Fruit fly (Drosophila melanogaster) whole organism, embryonic: ENCODE measurements around the gene wap.

Experiments
- ATbp ChIP-seq: fragments of 200-800 bp; sonication (Bioruptor generic); optimal IDR thresholded peaks from 2 replicates; lab custom pipeline; 2017; ENCODE audit warnings: missing biosample characterization, mild to moderate bottlenecking, missing genetic modification characterization, missing genetic modification reagents
- Ada2b ChIP-seq: fragments of 200-800 bp; sonication (Bioruptor generic); IDR thresholded peaks from 2 replicates; pipeline ENCODE4 v1.3.6; 2022; ENCODE audit warnings: missing biosample characterization, missing genetic modification characterization
- Atf3 ChIP-seq: fragments of 200-800 bp; sonication (Bioruptor generic); optimal IDR thresholded peaks from 3 replicates; lab custom pipeline; 2016; ENCODE audit warnings: missing biosample characterization, missing genetic modification characterization
- Blimp-1 ChIP-seq: fragments of 200-800 bp; sonication (Bioruptor generic); optimal IDR thresholded peaks from 3 replicates; lab custom pipeline; 2018; ENCODE audit warnings: missing biosample characterization, missing genetic modification characterization, mild to moderate bottlenecking, moderate library complexity, missing genetic modification reagents
- C15 ChIP-seq: fragments of 200-800 bp; sonication (Bioruptor generic); IDR thresholded peaks from 3 replicates; pipeline ENCODE4 v1.3.6; 2022; ENCODE audit warnings: missing biosample characterization, missing genetic modification characterization
- CG13287 ChIP-seq: fragments of 200-800 bp; sonication (Bioruptor generic); IDR thresholded peaks from 2 replicates; pipeline ENCODE4 v1.3.6; 2022; ENCODE audit warnings: missing biosample characterization, missing genetic modification characterization; ENCODE audit not compliant: partially characterized antibody
- CG14860 ChIP-seq: fragments of 200-800 bp; sonication (Bioruptor generic); IDR thresholded peaks from 3 replicates; pipeline ENCODE4 v1.3.6; 2022; ENCODE audit warnings: missing biosample characterization, missing genetic modification characterization; ENCODE audit not compliant: partially characterized antibody
- CG17829 ChIP-seq: fragments of 200-800 bp; optimal IDR thresholded peaks from 2 replicates; lab custom pipeline; 2019; ENCODE audit warnings: missing biosample characterization, mild to moderate bottlenecking, missing genetic modification characterization, moderate library complexity
- CG1792 ChIP-seq: fragments of 200-800 bp; sonication (Bioruptor generic); optimal IDR thresholded peaks from 2 replicates; lab custom pipeline; 2016; ENCODE audit warnings: missing biosample characterization, missing genetic modification characterization
- CG3163 ChIP-seq: fragments of 200-800 bp; sonication (Bioruptor generic); optimal IDR thresholded peaks from 3 replicates; lab custom pipeline; 2016; ENCODE audit warnings: missing biosample characterization, missing genetic modification characterization
- CG34422 ChIP-seq: fragments of 200-800 bp; sonication (Bioruptor generic); IDR thresholded peaks from 3 replicates; pipeline ENCODE4 v1.3.6; 2022; ENCODE audit warnings: missing biosample characterization, missing genetic modification characterization
- CG4707 ChIP-seq: fragments of 200-800 bp; sonication (Bioruptor generic); optimal IDR thresholded peaks from 2 replicates; lab custom pipeline; 2018; ENCODE audit warnings: missing biosample characterization, mild to moderate bottlenecking, missing genetic modification characterization, moderate library complexity
- CG7357 ChIP-seq: fragments of 200-800 bp; sonication (Bioruptor generic); IDR thresholded peaks from 3 replicates; pipeline ENCODE4 v1.3.6; 2022; ENCODE audit warnings: missing biosample characterization, missing genetic modification characterization
- CG8478 ChIP-seq: fragments of >200 bp; optimal IDR thresholded peaks from 2 replicates; lab custom pipeline; 2018
- CG8765 ChIP-seq: fragments of 200-800 bp; sonication (Bioruptor generic); IDR thresholded peaks from 2 replicates; pipeline ENCODE4 v1.3.6; 2022; ENCODE audit warnings: missing biosample characterization, missing genetic modification characterization
- CG9437 ChIP-seq: fragments of 200-800 bp; sonication (Bioruptor generic); optimal IDR thresholded peaks from 2 replicates; lab custom pipeline; 2018; ENCODE audit warnings: missing biosample characterization, mild to moderate bottlenecking, missing genetic modification characterization
- CG9609 ChIP-seq: fragments of 200-800 bp; sonication (Bioruptor generic); optimal IDR thresholded peaks from 3 replicates; lab custom pipeline; 2016; ENCODE audit warnings: missing biosample characterization, missing genetic modification characterization
- Elba2 ChIP-seq: fragments of 200-800 bp; sonication (Bioruptor generic); optimal IDR thresholded peaks from 3 replicates; lab custom pipeline; 2016; ENCODE audit warnings: missing biosample characterization, missing genetic modification characterization
- Ets97D ChIP-seq: fragments of 200-800 bp; sonication (Bioruptor generic); optimal IDR thresholded peaks from 3 replicates; lab custom pipeline; 2016; ENCODE audit warnings: missing biosample characterization, missing genetic modification characterization
- Fer3 ChIP-seq: fragments of 200-800 bp; sonication (Bioruptor generic); optimal IDR thresholded peaks from 2 replicates; lab custom pipeline; 2018; ENCODE audit warnings: missing biosample characterization, mild to moderate bottlenecking, missing genetic modification characterization, moderate library complexity
- HLH4C ChIP-seq: fragments of 200-800 bp; sonication (Bioruptor generic); IDR thresholded peaks from 3 replicates; pipeline ENCODE4 v1.3.6; 2022; ENCODE audit warnings: missing biosample characterization, missing genetic modification characterization; ENCODE audit not compliant: partially characterized antibody
- HmgZ ChIP-seq: fragments of 200-800 bp; sonication (Bioruptor generic); optimal IDR thresholded peaks from 2 replicates; lab custom pipeline; 2018; ENCODE audit warnings: missing biosample characterization, mild to moderate bottlenecking, missing genetic modification characterization
- Mes4 ChIP-seq: fragments of 200-800 bp; sonication (Bioruptor generic); optimal IDR thresholded peaks from 2 replicates; lab custom pipeline; 2016; ENCODE audit warnings: missing biosample characterization, missing genetic modification characterization
- NFAT ChIP-seq: fragments of 200-800 bp; sonication (Bioruptor generic); IDR thresholded peaks from 2 replicates; pipeline ENCODE4 v1.3.6; 2022; ENCODE audit warnings: missing biosample characterization, missing genetic modification characterization
- Optix ChIP-seq: fragments of 200-800 bp; sonication (Bioruptor generic); IDR thresholded peaks from 3 replicates; pipeline ENCODE4 v1.3.6; 2022; ENCODE audit warnings: missing biosample characterization, missing genetic modification characterization
- Ptx1 ChIP-seq: fragments of 200-800 bp; sonication (Bioruptor generic); IDR thresholded peaks from 2 replicates; pipeline ENCODE4 v1.3.6; 2022; ENCODE audit warnings: missing biosample characterization, missing genetic modification characterization
- Scr ChIP-seq: fragments of 200-800 bp; sonication (Bioruptor generic); IDR thresholded peaks from 2 replicates; pipeline ENCODE4 v1.3.6; 2022; ENCODE audit warnings: missing biosample characterization, missing genetic modification characterization; ENCODE audit not compliant: partially characterized antibody
- Stat92E ChIP-seq, 3 experiments: fragments of >200 bp in 2 of 3; fragments of 200-800 bp in 1 of 3; sonication (Bioruptor generic) in 1 of 3; optimal IDR thresholded peaks; 2 replicates each; lab custom pipeline; 2017 to 2019; ENCODE audit warnings: missing biosample characterization in 3 of 3, missing genetic modification characterization in 3 of 3, mild to moderate bottlenecking in 1 of 3, moderate library complexity in 1 of 3
- Usf ChIP-seq: fragments of 200-800 bp; sonication (Bioruptor generic); optimal IDR thresholded peaks from 2 replicates; lab custom pipeline; 2017; ENCODE audit warnings: missing genotype, missing biosample characterization, missing genetic modification characterization
- YL-1 ChIP-seq: fragments of 200-800 bp; sonication (Bioruptor generic); optimal IDR thresholded peaks from 3 replicates; lab custom pipeline; 2017; ENCODE audit warnings: missing biosample characterization, mild to moderate bottlenecking, missing genetic modification characterization
- br ChIP-seq: fragments of >200 bp; optimal IDR thresholded peaks from 2 replicates; lab custom pipeline; 2017
- chinmo ChIP-seq: fragments of 200-800 bp; sonication (Bioruptor generic); IDR thresholded peaks from 4 replicates; pipeline ENCODE4 v1.3.6; 2022; ENCODE audit warnings: missing biosample characterization, missing genetic modification characterization; ENCODE audit not compliant: partially characterized antibody
- cwo ChIP-seq: fragments of 200-800 bp; sonication (Bioruptor generic); optimal IDR thresholded peaks from 3 replicates; lab custom pipeline; 2017; ENCODE audit warnings: missing biosample characterization, missing genetic modification characterization, mild to moderate bottlenecking, moderate library complexity, missing genetic modification reagents
- dati ChIP-seq: fragments of 200-800 bp; sonication (Bioruptor generic); IDR thresholded peaks from 2 replicates; pipeline ENCODE4 v1.3.6; 2022; ENCODE audit warnings: missing biosample characterization, missing genetic modification characterization
- dpn ChIP-seq, 2 experiments: fragments of 200-800 bp; sonication (Bioruptor generic); optimal IDR thresholded peaks; 3 replicates each; lab custom pipeline; 2016; ENCODE audit warnings: missing biosample characterization in 2 of 2, missing genetic modification characterization in 2 of 2
- grau ChIP-seq: fragments of 200-800 bp; optimal IDR thresholded peaks from 3 replicates; lab custom pipeline; 2019; ENCODE audit warnings: missing biosample characterization, mild to moderate bottlenecking, missing genetic modification characterization, moderate library complexity
- jigr1 ChIP-seq: fragments of 200-800 bp; sonication (Bioruptor generic); IDR thresholded peaks from 3 replicates; pipeline ENCODE4 v1.3.6; 2022; ENCODE audit warnings: missing biosample characterization, missing genetic modification characterization
- jing ChIP-seq: fragments of 200-800 bp; sonication (Bioruptor generic); optimal IDR thresholded peaks from 2 replicates; lab custom pipeline; 2018; ENCODE audit warnings: missing biosample characterization, mild to moderate bottlenecking, missing genetic modification characterization
- ken ChIP-seq: fragments of 200-800 bp; sonication (Bioruptor generic); IDR thresholded peaks from 3 replicates; pipeline ENCODE4 v1.3.6; 2022; ENCODE audit warnings: missing biosample characterization, missing genetic modification characterization
- lbe ChIP-seq: fragments of 200-800 bp; sonication (Bioruptor generic); optimal IDR thresholded peaks from 2 replicates; lab custom pipeline; 2016; ENCODE audit warnings: missing biosample characterization, mild to moderate bottlenecking, missing genetic modification characterization
- lmd ChIP-seq: fragments of 200-800 bp; sonication (Bioruptor generic); IDR thresholded peaks from 2 replicates; pipeline ENCODE4 v1.3.6; 2022; ENCODE audit warnings: missing biosample characterization, missing genetic modification characterization
- nerfin-1 ChIP-seq: fragments of 200-800 bp; sonication (Bioruptor generic); optimal IDR thresholded peaks from 3 replicates; lab custom pipeline; 2019; ENCODE audit warnings: missing biosample characterization, mild to moderate bottlenecking, missing genetic modification characterization, moderate library complexity
- nmo ChIP-seq: fragments of 200-800 bp; sonication (Bioruptor generic); optimal IDR thresholded peaks from 2 replicates; lab custom pipeline; 2018; ENCODE audit warnings: missing biosample characterization, mild to moderate bottlenecking, missing genetic modification characterization, moderate library complexity
- schlank ChIP-seq: fragments of 200-800 bp; sonication (Bioruptor generic); optimal IDR thresholded peaks from 2 replicates; lab custom pipeline; 2018; ENCODE audit warnings: missing biosample characterization, mild to moderate bottlenecking, missing genetic modification characterization
- scrt ChIP-seq: fragments of 200-800 bp; sonication (Bioruptor generic); optimal IDR thresholded peaks from 2 replicates; lab custom pipeline; 2018; ENCODE audit warnings: missing biosample characterization, mild to moderate bottlenecking, missing genetic modification characterization, moderate library complexity
- seq ChIP-seq: fragments of 200-800 bp; sonication (Bioruptor generic); IDR thresholded peaks from 2 replicates; pipeline ENCODE4 v1.3.6; 2022; ENCODE audit warnings: missing biosample characterization, missing genetic modification characterization
- sob ChIP-seq: fragments of 200-800 bp; sonication (Bioruptor generic); IDR thresholded peaks from 2 replicates; pipeline ENCODE4 v1.3.6; 2022; ENCODE audit warnings: missing biosample characterization, missing genetic modification characterization
- sr ChIP-seq: fragments of 200-800 bp; sonication (Bioruptor generic); IDR thresholded peaks from 3 replicates; pipeline ENCODE4 v1.3.6; 2022; ENCODE audit warnings: missing biosample characterization, missing genetic modification characterization
- unpg ChIP-seq: fragments of 200-800 bp; sonication (Bioruptor generic); optimal IDR thresholded peaks from 3 replicates; lab custom pipeline; 2018; ENCODE audit warnings: missing biosample characterization, mild to moderate bottlenecking, missing genetic modification characterization, moderate library complexity
- vnd ChIP-seq: fragments of 200-800 bp; sonication (Bioruptor generic); IDR thresholded peaks from 3 replicates; pipeline ENCODE4 v1.3.6; 2022; ENCODE audit warnings: missing biosample characterization, missing genetic modification characterization; ENCODE audit not compliant: partially characterized antibody
- z ChIP-seq: fragments of 200-800 bp; sonication (Bioruptor generic); IDR thresholded peaks from 3 replicates; pipeline ENCODE4 v1.3.6; 2022; ENCODE audit warnings: missing biosample characterization, missing genetic modification characterization

The wap gene

DNA sequence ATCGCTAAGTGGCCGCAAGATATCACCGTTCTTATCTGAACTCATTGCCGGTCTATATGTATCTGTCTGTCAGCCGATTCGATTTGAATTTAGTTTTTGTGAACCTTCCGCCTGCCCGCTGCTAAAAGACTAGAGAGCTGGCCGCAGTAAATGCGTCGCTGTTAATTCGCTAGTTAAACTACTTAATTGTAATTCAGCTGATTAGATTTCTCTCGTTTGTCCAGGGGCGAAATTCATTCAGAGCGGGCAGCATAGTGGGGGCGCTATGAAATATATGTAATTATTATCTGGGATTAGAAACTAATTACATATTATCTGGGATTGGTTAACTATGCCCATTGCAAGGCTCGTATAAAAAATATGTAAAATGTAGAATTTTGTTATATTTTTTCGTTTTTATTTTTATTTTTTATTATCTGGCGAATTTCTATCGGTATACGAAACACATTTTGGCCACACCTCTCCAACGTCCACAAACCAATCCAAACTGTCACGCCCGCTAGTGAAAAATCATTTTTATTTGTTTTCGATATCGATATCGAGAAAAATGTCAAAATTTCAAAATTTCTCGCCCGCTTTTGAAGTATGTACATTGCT is 5.9 kb downstream of the wap start, which contains the start of the genes CG14615 and tilB (continued):
- no peak for TF ChIP-seq Scr
- TF ChIP-seq chinmo (GFP tag; lab: Robert Waterston, UW), result no peak
- peak; percentile 47 for TF ChIP-seq grau (tag; lab: Kevin White, UChicago)
- no peak for TF ChIP-seq CG7357 (GFP tag; lab: Robert Waterston, UW)
- TF ChIP-seq Ets97D (GFP tag; lab: Kevin White, UChicago), result no peak
- TF ChIP-seq jing (GFP tag; lab: Kevin White, UChicago), result no peak
- TF ChIP-seq cwo, result no peak
- no peak for TF ChIP-seq CG4707 (GFP tag; lab: Kevin White, UChicago)
- TF ChIP-seq sr, result no peak
- no peak for TF ChIP-seq seq (GFP tag; lab: Robert Waterston, UW)
- no peak for TF ChIP-seq schlank (tag; lab: Kevin White, UChicago)
- TF ChIP-seq nerfin-1 (tag; lab: Kevin White, UChicago), result no peak
- TF ChIP-seq vnd (GFP tag; lab: Robert Waterston, UW), result no peak
- no peak for TF ChIP-seq ATbp (GFP tag; lab: Kevin White, UChicago)
- TF ChIP-seq CG17829 (tag; lab: Kevin White, UChicago), result no peak
- no peak for TF ChIP-seq Elba2 (GFP tag; lab: Kevin White, UChicago)
- TF ChIP-seq jigr1 (GFP tag; lab: Robert Waterston, UW), result no peak
- peak; percentile 56 for TF ChIP-seq Ptx1
- peak; percentile 46; the same call in 1 of the 2 replicates for TF ChIP-seq sob (GFP tag; lab: Robert Waterston, UW)
- no peak for TF ChIP-seq HLH4C (GFP tag; lab: Robert Waterston, UW)
- TF ChIP-seq Stat92E (GFP tag; optimal IDR thresholded peaks at IDR 0.05; lab: Kevin White, UChicago), result no peak
- TF ChIP-seq CG34422 (GFP tag; lab: Robert Waterston, UW), result no peak
- no peak for TF ChIP-seq lbe (GFP tag; lab: Kevin White, UChicago)
- no peak for TF ChIP-seq CG13287 (GFP tag; lab: Robert Waterston, UW)
- TF ChIP-seq C15, result no peak
- no peak for TF ChIP-seq z (GFP tag; lab: Robert Waterston, UW)
- no peak for TF ChIP-seq unpg (GFP tag; lab: Kevin White, UChicago)
- no peak for TF ChIP-seq Mes4 (GFP tag; lab: Kevin White, UChicago)
- no peak for TF ChIP-seq scrt (GFP tag; lab: Kevin White, UChicago)
- no peak for TF ChIP-seq ken (GFP tag; lab: Robert Waterston, UW)
- no peak for TF ChIP-seq dati (GFP tag; lab: Robert Waterston, UW)
- no peak for TF ChIP-seq CG9609
- no peak for TF ChIP-seq CG3163 (GFP tag; lab: Kevin White, UChicago)
- peak; percentile 37; the same call in 1 of the 2 replicates for TF ChIP-seq lmd (GFP tag; lab: Robert Waterston, UW)
- TF ChIP-seq YL-1, result no peak
- peak; percentile 32; the same call in 1 of the 2 replicates for TF ChIP-seq NFAT (GFP tag; lab: Robert Waterston, UW)
- no peak for TF ChIP-seq Usf (GFP tag; lab: Kevin White, UChicago)
- TF ChIP-seq HmgZ (tag; lab: Kevin White, UChicago), result no peak
- peak; percentile 3 to 5 for TF ChIP-seq dpn (GFP tag; optimal IDR thresholded peaks at IDR 0.05; lab: Kevin White, UChicago)
- TF ChIP-seq CG1792 (GFP tag; lab: Kevin White, UChicago), result no peak
- TF ChIP-seq Ada2b (GFP tag; lab: Robert Waterston, UW), result no peak
- TF ChIP-seq nmo (GFP tag; lab: Kevin White, UChicago), result peak; percentile 22
- TF ChIP-seq br (lab: Kevin White, UChicago), result no peak
- peak; percentile 55 for TF ChIP-seq Fer3
- TF ChIP-seq CG14860 (GFP tag; lab: Robert Waterston, UW), result no peak
- TF ChIP-seq Atf3 (GFP tag; lab: Kevin White, UChicago), result no peak
- TF ChIP-seq CG9437, result no peak
- no peak for TF ChIP-seq Blimp-1 (GFP tag; lab: Kevin White, UChicago)
- TF ChIP-seq Optix (GFP tag; lab: Robert Waterston, UW), result no peak
- TF ChIP-seq CG8478 (lab: Kevin White, UChicago), result no peak
- no peak for TF ChIP-seq CG8765 (GFP tag; lab: Robert Waterston, UW)
